Fruit fly (Drosophila melanogaster) whole organism, embryonic: ENCODE results near the gene His3.3A.

Experiments
- Adf1 ChIP-seq: fragments of 200-800 bp; sonication (Bioruptor generic); IDR thresholded peaks from 2 replicates; pipeline ENCODE4 v1.3.6; 2022; ENCODE audit warnings: missing biosample characterization, missing genetic modification characterization
- BEAF-32 ChIP-seq: fragments of 200-800 bp; sonication (Bioruptor generic); optimal IDR thresholded peaks from 3 replicates; lab custom pipeline; 2017; ENCODE audit warnings: missing biosample characterization, missing genetic modification characterization, mild to moderate bottlenecking, moderate library complexity, missing genetic modification reagents
- CG10274 ChIP-seq: fragments of 200-800 bp; sonication (Bioruptor generic); optimal IDR thresholded peaks from 3 replicates; lab custom pipeline; 2017; ENCODE audit warnings: missing biosample characterization, mild to moderate bottlenecking, missing genetic modification characterization
- CG10543 ChIP-seq: fragments of 200-800 bp; sonication (Bioruptor generic); optimal IDR thresholded peaks from 3 replicates; lab custom pipeline; 2017; ENCODE audit warnings: missing biosample characterization, mild to moderate bottlenecking, missing genetic modification characterization, moderate library complexity
- CG10654 ChIP-seq: fragments of 200-800 bp; sonication (Bioruptor generic); optimal IDR thresholded peaks from 2 replicates; lab custom pipeline; 2016; ENCODE audit warnings: missing biosample characterization, missing genetic modification characterization
- CG13287 ChIP-seq: fragments of 200-800 bp; sonication (Bioruptor generic); IDR thresholded peaks from 2 replicates; pipeline ENCODE4 v1.3.6; 2022; ENCODE audit warnings: missing biosample characterization, missing genetic modification characterization; ENCODE audit not compliant: partially characterized antibody
- CG14014 ChIP-seq: fragments of 200-800 bp; sonication (Bioruptor generic); IDR thresholded peaks from 2 replicates; pipeline ENCODE4 v1.3.6; 2022; ENCODE audit warnings: missing biosample characterization, missing genetic modification characterization
- CG15601 ChIP-seq: fragments of 200-800 bp; sonication (Bioruptor generic); optimal IDR thresholded peaks from 3 replicates; lab custom pipeline; 2019; ENCODE audit warnings: missing biosample characterization, mild to moderate bottlenecking, missing genetic modification characterization, moderate library complexity
- CG16813 ChIP-seq: fragments of 200-800 bp; sonication (Bioruptor generic); IDR thresholded peaks from 3 replicates; pipeline ENCODE4 v1.3.6; 2022; ENCODE audit warnings: missing biosample characterization, missing genetic modification characterization; ENCODE audit not compliant: partially characterized antibody
- CG16863 ChIP-seq: fragments of 200-800 bp; sonication (Bioruptor generic); optimal IDR thresholded peaks from 3 replicates; lab custom pipeline; 2016; ENCODE audit warnings: missing biosample characterization, missing genetic modification characterization
- CG2116 ChIP-seq: fragments of 200-800 bp; sonication (Bioruptor generic); optimal IDR thresholded peaks from 3 replicates; lab custom pipeline; 2018; ENCODE audit warnings: missing biosample characterization, mild to moderate bottlenecking, missing genetic modification characterization
- CG2120 ChIP-seq: fragments of 200-800 bp; sonication (Bioruptor generic); optimal IDR thresholded peaks from 3 replicates; lab custom pipeline; 2016; ENCODE audit warnings: missing biosample characterization, missing genetic modification characterization
- CG2202 ChIP-seq: fragments of 200-800 bp; sonication (Bioruptor generic); optimal IDR thresholded peaks from 2 replicates; lab custom pipeline; 2018; ENCODE audit warnings: missing biosample characterization, mild to moderate bottlenecking, missing genetic modification characterization
- CG2712 ChIP-seq: fragments of 200-800 bp; optimal IDR thresholded peaks from 3 replicates; lab custom pipeline; 2019; ENCODE audit warnings: missing biosample characterization, mild to moderate bottlenecking, missing genetic modification characterization, moderate library complexity
- CG30431 ChIP-seq: fragments of 200-800 bp; sonication (Bioruptor generic); optimal IDR thresholded peaks from 2 replicates; lab custom pipeline; 2017; ENCODE audit warnings: missing biosample characterization, missing genetic modification characterization
- CG31224 ChIP-seq: fragments of 200-800 bp; sonication (Bioruptor generic); IDR thresholded peaks from 2 replicates; pipeline ENCODE4 v1.3.6; 2022; ENCODE audit warnings: missing biosample characterization, missing genetic modification characterization
- CG3281 ChIP-seq: fragments of 200-800 bp; sonication (Bioruptor generic); optimal IDR thresholded peaks from 3 replicates; lab custom pipeline; 2017; ENCODE audit warnings: missing biosample characterization, mild to moderate bottlenecking, missing genetic modification characterization
- CG34224 ChIP-seq: fragments of 200-800 bp; sonication (Bioruptor generic); IDR thresholded peaks from 3 replicates; pipeline ENCODE4 v1.3.6; 2022; ENCODE audit warnings: missing biosample characterization, missing genetic modification characterization; ENCODE audit not compliant: partially characterized antibody
- CG34376 ChIP-seq: fragments of 200-800 bp; sonication (Bioruptor generic); optimal IDR thresholded peaks from 2 replicates; lab custom pipeline; 2018; ENCODE audit warnings: missing biosample characterization, mild to moderate bottlenecking, missing genetic modification characterization
- CG4328 ChIP-seq: fragments of 200-800 bp; sonication (Bioruptor generic); optimal IDR thresholded peaks from 3 replicates; lab custom pipeline; 2017; ENCODE audit warnings: missing biosample characterization, missing genetic modification reagents, missing genetic modification characterization
- CG7963 ChIP-seq: fragments of 200-800 bp; sonication (Bioruptor generic); IDR thresholded peaks from 3 replicates; pipeline ENCODE4 v1.3.6; 2022; ENCODE audit warnings: missing biosample characterization, missing genetic modification characterization; ENCODE audit not compliant: partially characterized antibody
- CG8089 ChIP-seq: fragments of 200-800 bp; sonication (Bioruptor generic); optimal IDR thresholded peaks from 3 replicates; lab custom pipeline; 2016; ENCODE audit warnings: missing biosample characterization, missing genetic modification characterization
- CG8478 ChIP-seq: fragments of >200 bp; optimal IDR thresholded peaks from 2 replicates; lab custom pipeline; 2018
- Dfd ChIP-seq, 2 experiments: fragments of >200 bp; optimal IDR thresholded peaks; 2 replicates each; lab custom pipeline; 2017; ENCODE audit warnings: missing biosample characterization in 2 of 2, missing genetic modification characterization in 2 of 2
- Dip2 ChIP-seq: fragments of 200-800 bp; sonication (Bioruptor generic); IDR thresholded peaks from 2 replicates; pipeline ENCODE4 v1.3.6; 2022; ENCODE audit warnings: missing biosample characterization, missing genetic modification characterization
- Fer2 ChIP-seq: fragments of 200-800 bp; sonication (Bioruptor generic); optimal IDR thresholded peaks from 2 replicates; lab custom pipeline; 2018; ENCODE audit warnings: missing biosample characterization, mild to moderate bottlenecking, missing genetic modification characterization, moderate library complexity
- Hr3 ChIP-seq: fragments of 200-800 bp; sonication (Bioruptor generic); optimal IDR thresholded peaks from 3 replicates; lab custom pipeline; 2016; ENCODE audit warnings: missing biosample characterization, missing genetic modification characterization
- Mad ChIP-seq: fragments of 200-800 bp; sonication (Bioruptor generic); optimal IDR thresholded peaks from 2 replicates; lab custom pipeline; 2016; ENCODE audit warnings: missing biosample characterization, missing genetic modification characterization
- Max ChIP-seq: fragments of 200-800 bp; sonication (Bioruptor generic); optimal IDR thresholded peaks from 2 replicates; lab custom pipeline; 2016; ENCODE audit warnings: missing biosample characterization, mild to moderate bottlenecking, missing genetic modification characterization
- Med ChIP-seq: fragments of 200-800 bp; sonication (Bioruptor generic); peaks from one replicate; lab custom pipeline; 2016; ENCODE audit warnings: missing biosample characterization, missing genetic modification characterization, mild to moderate bottlenecking, inconsistent platforms, moderate library complexity
- PHDP ChIP-seq: fragments of 200-800 bp; sonication (Bioruptor generic); optimal IDR thresholded peaks from 3 replicates; lab custom pipeline; 2018; ENCODE audit warnings: missing biosample characterization, mild to moderate bottlenecking, missing genetic modification characterization, moderate library complexity
- Ptx1 ChIP-seq: fragments of 200-800 bp; sonication (Bioruptor generic); IDR thresholded peaks from 2 replicates; pipeline ENCODE4 v1.3.6; 2022; ENCODE audit warnings: missing biosample characterization, missing genetic modification characterization
- Sry-δ ChIP-seq: fragments of 200-800 bp; sonication (Bioruptor generic); optimal IDR thresholded peaks from 2 replicates; lab custom pipeline; 2016; ENCODE audit warnings: missing biosample characterization, missing genetic modification characterization
- ap ChIP-seq: fragments of 200-800 bp; sonication (Bioruptor generic); IDR thresholded peaks from 2 replicates; pipeline ENCODE4 v1.3.6; 2022; ENCODE audit warnings: missing biosample characterization, missing genetic modification characterization
- ara ChIP-seq: fragments of 200-800 bp; sonication (Bioruptor generic); IDR thresholded peaks from 2 replicates; pipeline ENCODE4 v1.3.6; 2022; ENCODE audit warnings: missing biosample characterization, missing genetic modification characterization
- cas ChIP-seq: fragments of 200-800 bp; sonication (Bioruptor generic); IDR thresholded peaks from 2 replicates; pipeline ENCODE4 v1.3.6; 2022; ENCODE audit warnings: missing biosample characterization, missing genetic modification characterization
- danr ChIP-seq: fragments of 200-800 bp; sonication (Bioruptor generic); IDR thresholded peaks from 2 replicates; pipeline ENCODE4 v1.3.6; 2022; ENCODE audit warnings: missing biosample characterization, missing genetic modification characterization
- lbe ChIP-seq: fragments of 200-800 bp; sonication (Bioruptor generic); optimal IDR thresholded peaks from 2 replicates; lab custom pipeline; 2016; ENCODE audit warnings: missing biosample characterization, mild to moderate bottlenecking, missing genetic modification characterization
- mam ChIP-seq: fragments of 200-800 bp; sonication (Bioruptor generic); optimal IDR thresholded peaks from 3 replicates; lab custom pipeline; 2016; ENCODE audit warnings: missing biosample characterization, missing genetic modification characterization
- nau ChIP-seq: fragments of 200-800 bp; sonication (Bioruptor generic); optimal IDR thresholded peaks from 3 replicates; lab custom pipeline; 2017; ENCODE audit warnings: missing biosample characterization, mild to moderate bottlenecking, missing genetic modification characterization, missing genetic modification reagents
- phol ChIP-seq: fragments of 200-800 bp; sonication (Bioruptor generic); optimal IDR thresholded peaks from 3 replicates; lab custom pipeline; 2018; ENCODE audit warnings: missing biosample characterization, mild to moderate bottlenecking, missing genetic modification characterization, moderate library complexity
- pita ChIP-seq: fragments of 200-800 bp; sonication (Bioruptor generic); optimal IDR thresholded peaks from 2 replicates; lab custom pipeline; 2017; ENCODE audit warnings: missing biosample characterization, mild to moderate bottlenecking, missing genetic modification characterization
- pros ChIP-seq: fragments of 200-800 bp; sonication (Bioruptor generic); optimal IDR thresholded peaks from 3 replicates; lab custom pipeline; 2019; ENCODE audit warnings: missing biosample characterization, mild to moderate bottlenecking, missing genetic modification characterization, moderate library complexity
- pzg ChIP-seq: fragments of 200-800 bp; sonication (Bioruptor generic); optimal IDR thresholded peaks from 3 replicates; lab custom pipeline; 2018; ENCODE audit warnings: missing biosample characterization, mild to moderate bottlenecking, missing genetic modification characterization, moderate library complexity
- row ChIP-seq: fragments of 200-800 bp; sonication (Bioruptor generic); IDR thresholded peaks from 3 replicates; pipeline ENCODE4 v1.3.6; 2022; ENCODE audit warnings: missing biosample characterization, missing genetic modification characterization
- shn ChIP-seq: fragments of 200-800 bp; sonication (Bioruptor generic); optimal IDR thresholded peaks from 3 replicates; lab custom pipeline; 2016; ENCODE audit warnings: missing biosample characterization, missing genetic modification characterization
- sima ChIP-seq: fragments of 200-800 bp; sonication (Bioruptor generic); optimal IDR thresholded peaks from 2 replicates; lab custom pipeline; 2016; ENCODE audit warnings: missing biosample characterization, missing genetic modification characterization
- so ChIP-seq: fragments of 200-800 bp; sonication (Bioruptor generic); IDR thresholded peaks from 3 replicates; pipeline ENCODE4 v1.3.6; 2022; ENCODE audit warnings: missing biosample characterization, missing genetic modification characterization
- sr ChIP-seq: fragments of 200-800 bp; sonication (Bioruptor generic); IDR thresholded peaks from 3 replicates; pipeline ENCODE4 v1.3.6; 2022; ENCODE audit warnings: missing biosample characterization, missing genetic modification characterization
- sug ChIP-seq: fragments of 200-800 bp; optimal IDR thresholded peaks from 2 replicates; lab custom pipeline; 2019; ENCODE audit warnings: missing biosample characterization, mild to moderate bottlenecking, missing genetic modification characterization, moderate library complexity
- trem ChIP-seq: fragments of 200-800 bp; optimal IDR thresholded peaks from 3 replicates; lab custom pipeline; 2019; ENCODE audit warnings: missing biosample characterization, mild to moderate bottlenecking, missing genetic modification characterization, moderate library complexity
- zf30C ChIP-seq: fragments of 200-800 bp; sonication (Bioruptor generic); optimal IDR thresholded peaks from 3 replicates; lab custom pipeline; 2018; ENCODE audit warnings: missing biosample characterization, mild to moderate bottlenecking, missing genetic modification characterization

His3.3A gene

dm6 chr2L:5096222-5096621 is 41.4 kb downstream of the His3.3A start, which contains the start of gene CG4230 (continued):
- TF ChIP-seq CG14014, result no peak
- TF ChIP-seq Max, result no peak
- TF ChIP-seq CG8478 (lab: Kevin White, UChicago), result no peak
- TF ChIP-seq CG8089 (GFP tag; lab: Kevin White, UChicago), result no peak
- TF ChIP-seq BEAF-32 (GFP tag; lab: Kevin White, UChicago), result peak; percentile 83
- no peak for TF ChIP-seq sr (GFP tag; lab: Robert Waterston, UW)
- no peak for TF ChIP-seq CG2202 (tag; lab: Kevin White, UChicago)
- no peak for TF ChIP-seq pita (GFP tag; lab: Kevin White, UChicago)
- TF ChIP-seq cas, result no peak
- TF ChIP-seq Hr3 (GFP tag; lab: Kevin White, UChicago), result no peak
- peak; percentile 43 for TF ChIP-seq CG2116 (GFP tag; lab: Kevin White, UChicago)
- TF ChIP-seq CG10654 (GFP tag; lab: Kevin White, UChicago), result no peak
- TF ChIP-seq sima (GFP tag; lab: Kevin White, UChicago), result no peak
- peak; percentile 92 for TF ChIP-seq CG13287 (GFP tag; lab: Robert Waterston, UW)
- peak; percentile 81 for TF ChIP-seq CG16813 (GFP tag; lab: Robert Waterston, UW)
- no peak for TF ChIP-seq CG10274 (GFP tag; lab: Kevin White, UChicago)
- TF ChIP-seq ap (GFP tag; lab: Robert Waterston, UW), result no peak
- no peak for TF ChIP-seq Mad
- no peak for TF ChIP-seq shn (GFP tag; lab: Kevin White, UChicago)
- no peak for TF ChIP-seq mam (GFP tag; lab: Kevin White, UChicago)
- peak; percentile 0 for TF ChIP-seq PHDP
- TF ChIP-seq CG15601 (tag; lab: Kevin White, UChicago), result no peak
- no peak for TF ChIP-seq CG10543
- TF ChIP-seq CG31224, result no peak
- no peak for TF ChIP-seq danr (GFP tag; lab: Robert Waterston, UW)
- no peak for TF ChIP-seq CG34376 (GFP tag; lab: Kevin White, UChicago)
- TF ChIP-seq CG2712 (tag; lab: Kevin White, UChicago), result peak; percentile 30
- peak; percentile 90 for TF ChIP-seq Sry-δ (GFP tag; lab: Kevin White, UChicago)
- no peak for TF ChIP-seq Dfd (GFP tag; optimal IDR thresholded peaks at IDR 0.05; lab: Kevin White, UChicago)
- peak; percentile 67 for TF ChIP-seq Med (GFP tag; lab: Kevin White, UChicago)
- peak; percentile 65 for TF ChIP-seq trem
- no peak for TF ChIP-seq nau (GFP tag; lab: Kevin White, UChicago)
- TF ChIP-seq CG4328 (GFP tag; lab: Kevin White, UChicago), result no peak
- TF ChIP-seq Adf1 (GFP tag; lab: Robert Waterston, UW), result no peak
- no peak for TF ChIP-seq so
- no peak for TF ChIP-seq Dip2
- no peak for TF ChIP-seq CG3281 (GFP tag; lab: Kevin White, UChicago)
- no peak for TF ChIP-seq sug (tag; lab: Kevin White, UChicago)
- peak; percentile 81 for TF ChIP-seq CG7963 (GFP tag; lab: Robert Waterston, UW)
- no peak for TF ChIP-seq CG2120 (GFP tag; lab: Kevin White, UChicago)
- TF ChIP-seq Fer2 (tag; lab: Kevin White, UChicago), result no peak
- TF ChIP-seq lbe (GFP tag; lab: Kevin White, UChicago), result no peak
- TF ChIP-seq pros, result no peak
- TF ChIP-seq ara (GFP tag; lab: Robert Waterston, UW), result no peak
- TF ChIP-seq CG16863 (GFP tag; lab: Kevin White, UChicago), result no peak
- TF ChIP-seq zf30C (GFP tag; lab: Kevin White, UChicago), result no peak
- no peak for TF ChIP-seq phol (tag; lab: Kevin White, UChicago)
- TF ChIP-seq row, result peak; percentile 23; the same call in 1 of the 3 replicates
- peak; percentile 71 for TF ChIP-seq pzg
- peak; percentile 78 for TF ChIP-seq CG34224 (GFP tag; lab: Robert Waterston, UW)
- no peak for TF ChIP-seq CG30431 (GFP tag; lab: Kevin White, UChicago)
- no peak for TF ChIP-seq Ptx1 (GFP tag; lab: Robert Waterston, UW)
